Worm (Caenorhabditis elegans): Measurements from ENCODE around the gene C27H6.8.

The C27H6.8 gene

DNA sequence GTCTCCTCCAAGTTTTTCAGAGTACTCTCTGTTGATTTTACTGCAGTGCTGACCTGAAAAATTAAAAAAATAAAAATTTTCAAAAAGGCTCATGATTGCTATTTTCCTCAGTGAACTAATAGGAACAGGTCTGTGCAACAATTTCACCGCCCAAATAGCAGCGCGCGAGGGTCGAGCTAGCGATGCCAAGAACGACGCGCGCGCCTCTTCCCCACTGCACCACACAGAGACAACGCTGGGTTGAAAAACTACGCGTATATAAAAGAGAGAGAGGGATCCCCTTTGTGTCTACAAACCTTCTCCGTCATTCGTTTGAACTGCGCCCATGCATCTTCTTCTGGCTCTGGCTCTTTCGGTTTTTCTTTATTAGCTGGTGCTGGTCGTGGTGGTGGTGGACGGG lies 17.5 kb downstream of the C27H6.8 start (continued):
- peak; percentile 87 for TF ChIP-seq madf-2 (tag; optimal IDR thresholded peaks at IDR 0.05)
- peak; percentile 71 for TF ChIP-seq ets-4 (tag; optimal IDR thresholded peaks at IDR 0.05)
- peak; percentile 82 for TF ChIP-seq unc-3 (GFP tag; conservative IDR thresholded peaks at IDR 0.05)
- peak; percentile 90 for TF ChIP-seq unc-3 (tag; optimal IDR thresholded peaks at IDR 0.05)
- peak; percentile 87 for TF ChIP-seq elt-4 (tag; optimal IDR thresholded peaks at IDR 0.05)
- peak; percentile 95 for TF ChIP-seq unc-86 (tag; optimal IDR thresholded peaks at IDR 0.05)
- TF ChIP-seq ceh-2 (tag; optimal IDR thresholded peaks at IDR 0.05) = peak; percentile 93
- TF ChIP-seq tbx-2 (tag; optimal IDR thresholded peaks at IDR 0.05) = peak; percentile 89
- peak; percentile 87 for TF ChIP-seq Y22D7AL.16 (tag; optimal IDR thresholded peaks at IDR 0.05)
- peak; percentile 96 for TF ChIP-seq syd-9 (tag; optimal IDR thresholded peaks at IDR 0.05)
- peak; percentile 82 for TF ChIP-seq ceh-31 (tag; optimal IDR thresholded peaks at IDR 0.05)
- peak; percentile 96 for TF ChIP-seq ttx-3 (tag; optimal IDR thresholded peaks at IDR 0.05)
- TF ChIP-seq nhr-232 (tag; optimal IDR thresholded peaks at IDR 0.05) = peak; percentile 87
- peak; percentile 91 for TF ChIP-seq che-1 (tag; optimal IDR thresholded peaks at IDR 0.05)
- peak; percentile 88 for TF ChIP-seq lin-11 (tag; optimal IDR thresholded peaks at IDR 0.05)
- TF ChIP-seq pha-4 (tag; optimal IDR thresholded peaks at IDR 0.05) = no peak
- peak; percentile 96 for TF ChIP-seq ceh-19 (GFP tag; optimal IDR thresholded peaks at IDR 0.05)
- no peak for TF ChIP-seq pax-1 (tag; optimal IDR thresholded peaks at IDR 0.05)
- peak; percentile 69 for TF ChIP-seq mec-3 (tag; optimal IDR thresholded peaks at IDR 0.05; ENCODE audit: borderline replicate concordance)
- peak; percentile 89 for TF ChIP-seq sox-2 (GFP tag; IDR thresholded peaks at IDR 0.05)
- TF ChIP-seq fax-1 (tag; optimal IDR thresholded peaks at IDR 0.05) = peak; percentile 85
- peak; percentile 93 for TF ChIP-seq sox-4 (tag; optimal IDR thresholded peaks at IDR 0.05)
- TF ChIP-seq hlh-6 (tag; optimal IDR thresholded peaks at IDR 0.05) = peak; percentile 95

DNA sequence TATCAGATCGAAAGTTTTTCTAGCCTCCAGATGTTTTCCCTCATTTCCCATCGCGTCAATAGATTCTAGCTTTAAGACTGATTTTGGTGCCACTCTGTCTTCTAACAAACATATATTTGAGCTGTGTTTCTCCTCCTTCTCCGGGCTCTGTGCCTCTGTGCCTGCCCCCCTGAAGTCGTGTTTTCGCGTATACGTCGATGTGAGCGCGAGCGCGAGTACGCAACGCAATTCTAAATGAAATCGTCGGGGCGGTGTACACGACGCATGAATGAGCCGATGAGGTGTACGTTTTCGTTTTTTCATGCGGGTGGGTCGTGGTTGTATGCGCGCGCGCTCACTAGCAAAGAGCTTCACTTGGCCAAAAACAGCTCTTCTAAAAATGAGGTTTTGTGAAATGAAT lies 21.7 kb downstream of the C27H6.8 start:
- TF ChIP-seq unc-42 (tag; optimal IDR thresholded peaks at IDR 0.05) = peak; percentile 4
- TF ChIP-seq ceh-14 (tag; optimal IDR thresholded peaks at IDR 0.05) = no peak

DNA sequence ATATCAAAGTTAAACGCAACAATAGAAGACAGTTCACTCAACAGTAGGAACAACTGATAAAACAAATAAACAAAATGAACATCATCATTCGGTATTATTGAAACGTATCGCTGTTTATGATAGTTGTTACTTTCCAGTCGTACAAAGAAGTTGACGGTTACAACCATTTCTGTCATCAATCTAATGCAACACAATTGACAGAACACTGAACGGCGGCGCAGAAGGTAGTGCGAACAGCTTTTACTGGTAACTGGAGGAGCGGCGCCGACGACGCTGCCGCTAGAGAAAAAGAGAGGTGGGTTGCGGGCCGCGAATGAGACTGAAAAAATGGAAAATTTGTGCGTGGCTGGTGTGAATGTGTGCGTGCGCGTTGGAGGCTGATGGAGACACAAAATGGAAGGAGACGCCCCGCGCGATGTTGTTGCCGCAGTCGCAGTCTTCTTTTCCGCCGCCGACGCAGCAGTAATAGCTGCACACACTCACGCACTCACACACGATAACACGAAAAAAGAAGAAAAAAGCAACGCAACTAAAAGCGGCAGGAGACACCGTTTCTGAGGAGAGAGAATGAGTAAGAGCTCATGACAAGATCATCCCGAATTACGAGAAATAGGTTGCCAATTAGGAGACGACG lies 23.3 kb downstream of the C27H6.8 start:
- TF ChIP-seq pqm-1 (tag; optimal IDR thresholded peaks at IDR 0.05) (no peak), unc-42 (tag; optimal IDR thresholded peaks at IDR 0.05) (peak; percentile 21), ceh-31 (tag; optimal IDR thresholded peaks at IDR 0.05) (peak; percentile 28), ceh-14 (tag; optimal IDR thresholded peaks at IDR 0.05) (peak; percentile 26), unc-55 (GFP tag; optimal IDR thresholded peaks at IDR 0.05) (no peak), hlh-6 (tag; optimal IDR thresholded peaks at IDR 0.05) (peak; percentile 48), ref-2 (tag; optimal IDR thresholded peaks at IDR 0.05) (peak; percentile 16)

DNA sequence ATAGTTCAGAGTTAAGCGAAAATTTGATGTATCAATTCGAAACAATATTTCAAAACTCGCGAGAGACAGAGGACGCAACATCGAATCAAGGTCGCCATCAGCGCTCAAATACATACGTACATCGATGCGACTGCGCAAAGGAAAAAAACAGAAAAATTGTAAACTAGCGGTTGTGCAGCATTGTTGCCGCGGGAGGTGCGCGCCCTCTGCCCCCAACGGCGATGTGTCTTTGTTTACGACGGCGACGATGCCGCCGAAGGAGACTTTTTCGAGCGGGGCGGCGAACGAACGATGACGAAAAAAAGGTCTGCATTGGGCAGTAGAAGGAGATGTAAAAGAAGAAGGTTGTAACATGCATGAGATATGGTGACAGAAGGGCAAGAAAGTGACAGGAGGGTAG lies 24.7 kb downstream of the C27H6.8 start:
- no peak for TF ChIP-seq unc-42 (tag; optimal IDR thresholded peaks at IDR 0.05)
- TF ChIP-seq ceh-9 (tag; optimal IDR thresholded peaks at IDR 0.05) = no peak
- TF ChIP-seq T23F11.4 (GFP tag; optimal IDR thresholded peaks at IDR 0.05) = no peak
- TF ChIP-seq ceh-19 (GFP tag; optimal IDR thresholded peaks at IDR 0.05) = no peak
- no peak for TF ChIP-seq npax-4 (tag; optimal IDR thresholded peaks at IDR 0.05)
- TF ChIP-seq ceh-31 (tag; optimal IDR thresholded peaks at IDR 0.05) = no peak
- TF ChIP-seq gmeb-2 (tag; optimal IDR thresholded peaks at IDR 0.05) = no peak
- TF ChIP-seq sox-4 (tag; optimal IDR thresholded peaks at IDR 0.05) = no peak
- no peak for TF ChIP-seq hlh-15 (tag; optimal IDR thresholded peaks at IDR 0.05)
- no peak for TF ChIP-seq pag-3 (tag; optimal IDR thresholded peaks at IDR 0.05; ENCODE audit: borderline replicate concordance)
- TF ChIP-seq ceh-22 (tag; optimal IDR thresholded peaks at IDR 0.05) = no peak
- no peak for TF ChIP-seq ahr-1 (tag; optimal IDR thresholded peaks at IDR 0.05)
- no peak for TF ChIP-seq ceh-24 (tag; optimal IDR thresholded peaks at IDR 0.05)
- TF ChIP-seq elt-4 (tag; optimal IDR thresholded peaks at IDR 0.05) = no peak
- no peak for TF ChIP-seq fkh-10 (GFP tag; optimal IDR thresholded peaks at IDR 0.05)
- no peak for TF ChIP-seq unc-86 (tag; optimal IDR thresholded peaks at IDR 0.05)
- TF ChIP-seq zip-5 (tag; optimal IDR thresholded peaks at IDR 0.05) = no peak

Data from whole organism, late embryonic.